Fruit fly (Drosophila melanogaster) S2 (cell line): ENCODE measurements around the gene Fatp1.

Source experiments
- CG8478 ChIP-seq: fragments of >200 bp; optimal IDR thresholded peaks from 2 replicates; lab custom pipeline; 2018
- CTCF ChIP-seq, 2 experiments: fragments of >200 bp; optimal IDR thresholded peaks; 2 replicates each; lab custom pipeline; 2018

Fatp1 gene

DNA sequence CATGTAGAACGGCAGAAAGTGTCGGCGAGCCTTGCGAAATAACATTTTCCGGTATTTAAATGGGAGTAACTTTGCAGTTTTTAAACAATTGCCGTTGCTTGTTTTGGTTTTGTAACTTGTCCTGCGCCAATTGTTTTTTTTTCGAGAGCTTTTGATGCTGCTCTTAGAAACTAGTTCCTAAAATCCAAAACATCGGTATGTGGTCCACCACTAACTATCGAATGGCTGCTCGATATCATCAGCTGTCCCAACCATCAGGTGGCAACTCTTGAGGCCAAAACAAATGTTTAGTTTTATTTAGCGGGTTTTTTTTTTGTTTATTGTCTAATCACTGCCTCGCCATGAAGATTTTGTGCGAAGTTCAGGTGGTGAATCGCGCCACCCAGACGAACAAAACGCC is at the start of gene Fatp1, which contains the start of gene Lrr47:
Gene Fatp1, minus strand, starts transcription at position 134 of the 400 bp plus-strand sequence.
Gene Lrr47, plus strand, starts transcription at position 251 of the 400 bp plus-strand sequence.
- TF ChIP-seq CG8478 (no peak), CTCF (optimal IDR thresholded peaks at IDR 0.05; lab: Kevin White, UChicago) (peak; percentile 13 to 15)

DNA sequence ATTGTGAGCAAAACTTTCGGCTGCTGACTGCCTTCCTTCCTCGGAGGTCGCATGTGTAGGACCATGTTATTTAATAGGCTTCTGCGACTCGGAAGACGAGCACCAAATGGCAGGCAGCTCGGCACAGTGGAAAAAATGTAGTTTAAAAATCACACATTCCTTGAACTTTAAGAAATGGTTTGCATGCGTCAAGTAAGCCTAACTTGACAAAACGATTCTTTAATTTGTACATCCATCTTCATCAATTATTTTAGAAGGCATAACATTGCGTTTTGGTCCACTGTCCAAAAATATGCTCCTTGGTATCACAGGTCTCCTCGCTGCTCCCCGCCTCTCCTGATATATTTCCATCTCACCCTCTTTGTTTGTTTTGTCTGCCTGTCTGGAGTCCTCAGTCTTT is 48.7 kb upstream of the Fatp1 start:
- TF ChIP-seq CTCF (optimal IDR thresholded peaks at IDR 0.05; lab: Kevin White, UChicago) (no peak), CG8478 (no peak)

DNA sequence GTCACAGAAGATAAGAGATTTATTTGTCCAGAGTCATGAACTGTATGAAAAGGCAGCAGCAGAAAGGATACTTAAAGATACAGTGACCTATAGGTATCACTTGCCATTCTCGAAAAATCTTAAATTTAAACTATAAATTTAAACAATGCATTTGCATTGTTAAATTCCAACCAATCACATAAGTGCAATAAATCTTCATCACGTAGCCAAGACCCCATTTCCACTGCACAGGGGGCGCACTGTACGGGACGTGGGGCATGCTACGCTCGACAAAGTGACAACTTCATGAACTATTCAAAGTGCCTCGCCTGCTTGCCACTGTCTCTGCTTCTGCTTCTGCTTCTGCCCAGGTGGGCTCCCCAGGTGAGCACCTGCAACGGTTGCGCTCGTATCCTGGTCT is 38.3 kb upstream of the Fatp1 start:
- no peak for TF ChIP-seq CTCF (optimal IDR thresholded peaks at IDR 0.05; lab: Kevin White, UChicago)

DNA sequence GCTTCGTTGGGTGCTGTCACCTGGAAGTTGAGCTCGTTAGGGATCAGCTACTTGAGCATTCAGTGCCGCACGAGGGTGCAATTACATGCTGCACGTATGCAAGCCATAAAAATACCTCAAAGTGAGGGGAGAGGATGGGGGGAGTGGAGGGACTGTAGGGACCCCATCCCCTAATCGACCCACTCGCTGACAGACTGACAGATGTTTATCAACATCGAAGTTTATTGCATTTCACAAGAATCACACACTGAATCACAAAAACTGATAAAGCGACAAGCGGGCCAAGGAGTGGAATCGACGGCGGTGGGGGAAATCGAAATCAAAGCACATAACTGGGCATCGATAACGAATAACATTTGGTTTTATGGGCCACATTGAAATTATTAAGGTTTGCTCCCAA is 37.7 kb upstream of the Fatp1 start:
- TF ChIP-seq CG8478 (no peak), CTCF (optimal IDR thresholded peaks at IDR 0.05; lab: Kevin White, UChicago) (no peak)

DNA sequence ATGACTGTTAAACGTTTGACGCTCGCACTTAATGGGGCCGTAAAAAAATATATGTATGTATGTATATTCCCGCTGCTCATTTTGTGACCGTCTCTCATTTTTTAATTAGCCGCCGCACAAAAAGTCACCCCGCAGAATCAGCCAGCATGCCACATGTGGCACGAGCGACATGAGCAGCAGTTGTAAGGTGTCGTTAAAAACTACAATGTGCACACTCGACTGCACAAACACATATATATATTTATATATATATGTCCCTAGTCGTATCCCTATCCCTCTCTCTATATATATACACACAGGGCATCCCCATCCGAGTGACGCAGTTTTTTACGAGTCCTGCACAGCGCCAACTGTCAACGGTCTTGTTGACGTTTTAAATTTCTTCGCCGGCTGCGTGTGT is 36.7 kb upstream of the Fatp1 start:
- no peak for TF ChIP-seq CTCF (optimal IDR thresholded peaks at IDR 0.05; lab: Kevin White, UChicago)

DNA sequence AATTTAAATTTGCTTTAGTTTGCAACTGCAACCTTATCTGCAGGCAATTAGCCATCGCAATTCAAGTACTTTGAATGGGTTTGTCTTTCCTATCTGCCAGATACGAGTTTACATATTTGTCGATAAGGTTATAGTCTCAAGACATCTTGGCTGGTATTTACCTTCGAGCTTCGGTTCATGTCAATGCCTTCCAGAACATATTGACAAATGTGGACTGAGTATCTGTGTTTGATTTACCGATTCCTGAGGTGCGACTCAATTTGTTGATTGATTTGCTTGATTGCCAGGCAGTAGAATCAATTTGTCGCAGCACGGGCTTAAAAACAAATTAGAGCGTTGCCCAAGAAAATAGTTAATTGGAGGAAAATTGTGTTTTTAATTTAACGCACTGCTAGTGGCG is 35.8 kb upstream of the Fatp1 start:
- TF ChIP-seq CG8478 (no peak), CTCF (optimal IDR thresholded peaks at IDR 0.05; lab: Kevin White, UChicago) (no peak)

DNA sequence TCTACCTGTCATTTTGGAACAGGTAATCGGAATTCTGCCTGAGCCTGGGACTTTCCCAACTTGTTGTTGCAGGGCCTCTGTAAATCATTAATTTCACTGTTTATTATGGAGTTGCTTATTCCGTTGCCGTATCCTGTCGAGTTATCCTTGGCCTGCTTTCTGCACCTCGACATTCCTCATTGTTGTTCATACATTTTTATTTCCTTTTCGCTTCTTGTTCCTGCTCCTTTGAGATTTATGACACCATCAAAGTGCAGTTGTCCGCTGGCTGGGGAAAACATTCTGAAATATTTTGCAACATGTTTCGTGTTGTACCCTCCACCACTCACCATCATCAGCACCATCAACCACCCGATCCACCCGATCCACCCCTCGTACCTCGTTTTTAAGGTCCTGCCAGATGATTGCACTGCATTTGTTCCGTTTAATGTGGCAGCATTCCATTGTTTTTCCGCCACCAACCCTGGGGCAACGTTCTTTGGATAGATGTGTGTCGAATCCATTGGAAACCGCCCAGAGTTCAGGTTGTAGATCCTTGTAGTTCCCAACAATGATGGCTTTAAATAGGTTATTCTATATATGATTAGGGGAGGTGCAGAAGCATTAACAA is 31.9 kb upstream of the Fatp1 start:
- TF ChIP-seq CG8478: no peak
- no peak for TF ChIP-seq CTCF (optimal IDR thresholded peaks at IDR 0.05; lab: Kevin White, UChicago)

DNA sequence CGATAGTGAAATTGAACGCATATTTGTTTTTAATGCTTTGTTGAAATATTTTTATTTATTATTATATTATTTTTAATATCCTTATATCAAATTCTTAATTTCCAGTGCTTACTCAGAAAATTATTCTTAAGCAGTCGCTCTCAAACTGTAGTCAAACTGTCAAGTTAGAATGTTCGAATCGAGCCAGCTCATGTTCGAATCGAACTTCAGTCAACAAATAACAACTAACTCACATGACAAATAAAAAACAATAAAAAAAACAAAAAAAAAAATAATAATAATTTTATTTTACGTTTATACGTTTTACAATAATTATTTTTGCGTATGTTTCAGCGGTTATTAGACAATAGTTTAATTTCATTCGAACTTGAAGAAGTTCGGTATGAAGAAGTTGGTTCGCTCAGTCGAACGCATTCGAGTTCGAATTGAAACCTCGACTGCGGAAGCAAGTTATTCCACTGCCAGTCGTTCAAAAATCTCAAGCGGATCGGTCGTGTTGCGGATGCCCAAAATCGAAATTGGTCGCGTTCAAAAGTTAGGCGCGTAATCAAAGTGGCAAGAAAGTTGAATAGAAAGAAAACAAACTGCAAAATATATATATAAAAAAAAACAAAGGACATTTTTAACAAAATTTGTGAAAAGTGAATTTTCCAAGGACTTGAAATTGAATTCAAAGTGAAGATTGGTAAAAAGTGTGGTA is 27.6 kb upstream of the Fatp1 start, which contains the start of gene Trim9:
Gene Trim9, plus strand, starts transcription at position 463 of the 700 bp plus-strand sequence.
- TF ChIP-seq CG8478: no peak
- TF ChIP-seq CTCF (optimal IDR thresholded peaks at IDR 0.05; lab: Kevin White, UChicago): no peak

DNA sequence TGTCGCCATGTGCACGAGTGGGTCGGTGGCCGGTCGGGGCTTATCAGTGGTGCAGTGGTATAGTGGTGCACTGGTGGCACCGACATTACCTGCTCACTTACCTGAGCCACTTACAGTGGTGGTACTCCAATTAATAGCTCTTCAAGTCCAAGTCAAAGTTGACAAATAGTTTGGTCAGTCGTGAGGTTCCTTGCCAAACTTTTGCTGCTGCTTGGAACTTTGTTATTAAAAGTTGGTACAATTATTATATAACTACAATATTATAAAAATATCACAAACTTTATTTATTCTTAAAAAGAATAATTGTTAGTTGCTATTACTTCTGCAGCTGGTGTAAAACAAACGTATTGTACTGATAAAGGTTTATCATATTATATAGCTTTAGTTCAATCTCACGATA is 27.0 kb upstream of the Fatp1 start:
- TF ChIP-seq CTCF (optimal IDR thresholded peaks at IDR 0.05; lab: Kevin White, UChicago): no peak
- no peak for TF ChIP-seq CG8478

DNA sequence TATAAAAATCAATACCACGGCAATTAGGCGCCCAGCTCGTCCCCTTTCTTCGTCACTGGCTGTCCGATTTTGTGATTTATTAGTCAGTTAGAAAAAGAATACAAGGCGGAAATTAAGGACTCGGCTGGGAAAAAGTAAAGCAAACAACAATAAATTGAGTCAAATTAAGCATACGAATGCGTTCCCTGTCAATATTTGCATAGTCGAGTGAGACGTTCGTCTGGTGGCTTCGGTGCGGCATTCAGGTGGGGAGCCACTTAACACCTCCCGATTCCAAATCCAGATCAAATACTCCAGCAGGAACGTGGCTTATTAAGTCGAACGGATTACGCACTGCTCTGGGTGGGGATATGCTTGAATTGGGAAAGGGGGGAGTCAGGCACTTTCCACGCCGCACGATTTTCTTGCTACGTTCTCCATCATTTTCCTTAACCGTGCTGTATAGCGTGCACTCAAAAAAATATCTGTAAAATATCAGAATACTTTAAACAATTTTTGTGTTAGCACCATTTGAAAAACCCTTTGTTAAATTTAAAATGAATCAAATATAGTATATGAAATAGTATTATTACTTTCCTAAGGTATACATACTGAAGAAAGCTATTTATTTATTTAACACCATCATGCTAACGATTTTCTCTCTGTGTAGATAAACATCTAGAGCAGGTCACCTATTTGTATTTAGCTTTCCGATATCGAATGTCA is 26.2 kb upstream of the Fatp1 start:
- no peak for TF ChIP-seq CG8478
- TF ChIP-seq CTCF (optimal IDR thresholded peaks at IDR 0.05; lab: Kevin White, UChicago): no peak

DNA sequence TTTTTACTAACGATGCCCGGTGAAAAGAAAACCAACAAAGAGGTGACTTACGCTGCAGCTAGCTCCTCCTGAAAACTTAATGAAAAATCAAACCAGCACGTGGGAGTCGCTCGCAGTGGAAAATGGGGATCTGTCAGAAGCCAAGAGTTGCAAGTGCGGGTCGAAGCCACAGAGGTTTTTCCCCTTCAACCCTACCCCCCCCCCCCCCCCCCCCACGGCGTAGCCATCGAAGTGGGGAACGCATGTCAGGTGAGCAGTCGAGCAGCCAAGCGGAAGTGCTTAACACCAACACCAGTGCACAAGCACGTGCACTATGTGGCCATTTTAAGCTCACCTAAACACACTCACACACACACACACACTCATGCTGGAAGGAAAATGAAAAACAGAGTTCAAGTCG is 22.3 kb upstream of the Fatp1 start:
- TF ChIP-seq CTCF (optimal IDR thresholded peaks at IDR 0.05; lab: Kevin White, UChicago) (no peak), CG8478 (no peak)

DNA sequence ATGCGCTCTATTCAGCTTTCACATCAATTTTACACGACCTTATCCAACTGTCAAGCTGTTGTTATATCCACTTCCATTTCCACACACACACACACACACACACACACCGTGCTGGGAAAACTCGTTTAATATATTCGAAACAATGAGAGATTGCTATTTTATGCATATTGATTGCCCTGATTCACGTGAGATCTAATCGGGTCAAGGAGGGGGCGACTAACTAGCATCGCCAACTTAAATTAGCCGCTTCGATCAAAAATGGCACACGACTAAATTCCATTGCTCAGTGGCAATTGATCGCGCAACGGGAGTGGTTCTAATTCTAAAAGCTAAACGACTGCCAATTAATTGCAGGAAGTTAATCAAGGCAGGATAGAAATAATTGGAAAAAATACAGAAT is 17.0 kb upstream of the Fatp1 start, which contains the start of gene CG18302:
Gene CG18302, plus strand, starts transcription at position 301 of the 400 bp plus-strand sequence.
- TF ChIP-seq CTCF (optimal IDR thresholded peaks at IDR 0.05; lab: Kevin White, UChicago) (no peak), CG8478 (no peak)

DNA sequence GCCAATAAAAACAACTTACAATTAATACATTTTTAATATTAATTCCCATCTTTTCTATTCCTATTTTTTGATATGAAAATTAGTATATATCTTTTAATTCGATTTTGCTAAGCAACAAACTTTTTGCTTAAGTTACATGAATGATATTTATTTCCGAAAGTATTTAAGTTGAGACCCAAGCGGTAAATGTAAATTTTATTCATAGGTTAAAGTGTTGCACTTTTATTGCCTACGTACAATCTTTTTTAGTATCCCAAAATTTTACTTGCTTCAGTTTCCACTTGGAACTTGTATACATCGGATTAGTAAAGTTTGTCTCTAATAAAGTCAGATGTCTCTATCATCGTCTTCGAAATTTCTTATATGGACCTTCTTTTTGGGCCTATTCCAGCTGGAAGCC is 14.5 kb upstream of the Fatp1 start, which contains the start of gene CG18301:
Gene CG18301, plus strand, starts transcription at position 301 of the 400 bp plus-strand sequence.
- no peak for TF ChIP-seq CG8478
- TF ChIP-seq CTCF (optimal IDR thresholded peaks at IDR 0.05; lab: Kevin White, UChicago): no peak

DNA sequence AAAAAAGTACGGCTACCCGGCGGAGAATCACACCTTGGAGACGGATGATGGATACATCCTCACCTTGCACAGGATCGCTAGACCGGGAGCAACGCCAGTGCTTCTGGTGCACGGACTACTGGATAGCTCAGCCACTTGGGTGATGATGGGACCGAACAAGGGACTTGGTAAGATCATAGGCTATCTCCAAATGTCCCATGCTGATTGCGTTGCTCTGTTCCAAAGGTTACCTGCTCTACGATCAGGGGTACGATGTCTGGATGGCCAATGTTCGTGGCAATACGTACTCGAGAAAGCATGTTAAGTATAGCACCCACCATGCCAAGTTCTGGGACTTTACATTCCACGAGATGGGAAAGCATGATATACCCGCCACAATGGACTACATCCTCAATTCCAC is 13.1 kb upstream of the Fatp1 start:
- TF ChIP-seq CTCF (optimal IDR thresholded peaks at IDR 0.05; lab: Kevin White, UChicago): no peak
- TF ChIP-seq CG8478: no peak

DNA sequence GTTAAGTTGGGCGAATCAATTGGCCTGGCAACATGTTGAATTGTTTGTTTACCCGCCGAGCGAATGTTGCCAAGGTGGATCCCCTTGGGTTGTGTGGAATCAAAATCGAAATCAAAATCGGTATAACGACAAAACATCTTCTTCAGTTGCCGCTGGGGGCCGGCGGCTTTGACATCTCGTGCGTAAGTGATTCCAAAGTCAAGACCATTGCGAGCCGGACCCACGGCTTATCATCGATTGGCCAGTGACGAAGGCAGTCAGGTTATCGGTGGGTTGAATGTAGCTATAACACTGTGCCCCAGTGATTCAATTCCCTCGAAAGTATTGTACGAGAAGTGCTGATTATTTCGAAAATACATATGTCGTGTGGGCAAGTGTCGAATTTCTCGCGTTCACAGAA is 12.0 kb upstream of the Fatp1 start:
- TF ChIP-seq CTCF (optimal IDR thresholded peaks at IDR 0.05; lab: Kevin White, UChicago) (no peak), CG8478 (no peak)
